Fruit fly (Drosophila melanogaster): ENCODE measurements around the gene colt.

colt gene

DNA sequence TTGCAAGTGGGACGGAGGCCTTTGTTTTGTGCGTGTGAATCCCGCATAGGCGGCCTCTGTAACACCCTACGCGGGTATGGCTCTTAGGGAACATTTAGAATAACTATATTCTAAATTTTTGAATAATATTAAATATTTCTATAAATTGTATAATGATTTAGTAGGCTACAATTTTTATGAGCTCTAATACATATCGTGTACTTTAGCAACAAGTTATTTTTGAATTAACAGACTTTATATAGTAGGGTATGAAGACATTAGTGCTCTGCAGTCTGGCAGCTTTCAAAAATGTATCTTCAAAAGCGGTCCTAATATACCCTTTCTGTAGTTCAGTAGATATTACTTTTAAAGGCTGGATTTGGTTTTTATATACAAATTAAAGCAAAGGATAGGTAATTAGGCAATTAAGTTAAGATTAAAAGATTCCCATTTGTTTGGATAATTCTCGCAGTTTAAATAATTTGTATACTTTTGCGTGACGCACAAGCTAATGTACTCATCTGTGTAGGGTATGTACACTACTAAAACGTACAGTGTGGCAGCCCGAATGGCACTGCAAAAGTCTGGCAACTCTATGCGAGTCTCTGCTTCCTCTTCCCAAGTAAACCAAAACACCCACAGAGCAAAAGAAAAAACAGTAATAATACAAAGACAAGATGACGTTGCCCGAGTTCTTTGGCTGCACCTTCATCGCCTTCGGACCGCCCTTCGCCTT lies 4.1 kb downstream of the colt start, which contains the start of the genes Snx21 and aph-1 (continued):
- TF ChIP-seq twi (tag; optimal IDR thresholded peaks at IDR 0.05), result peak; percentile 86
- no peak; the same call in 1 of the 2 replicates for TF ChIP-seq gsb (GFP tag; IDR thresholded peaks at IDR 0.05)
- TF ChIP-seq ATbp (GFP tag; optimal IDR thresholded peaks at IDR 0.05), result peak; percentile 88
- peak; percentile 92 for TF ChIP-seq CG17359 (tag; optimal IDR thresholded peaks at IDR 0.05)
- peak; percentile 59; the same call in 1 of the 2 replicates for TF ChIP-seq cas (GFP tag; IDR thresholded peaks at IDR 0.05)
- peak; percentile 85 for TF ChIP-seq CG16863 (GFP tag; optimal IDR thresholded peaks at IDR 0.05)
- peak; percentile 88 for TF ChIP-seq CG9609 (GFP tag; optimal IDR thresholded peaks at IDR 0.05)
- TF ChIP-seq Asciz (GFP tag; optimal IDR thresholded peaks at IDR 0.05), result peak; percentile 84
- TF ChIP-seq CHES-1-like (GFP tag; optimal IDR thresholded peaks at IDR 0.05), result peak; percentile 88
- peak; percentile 56 for TF ChIP-seq CG5953 (GFP tag; IDR thresholded peaks at IDR 0.05)
- TF ChIP-seq CG4282 (GFP tag; optimal IDR thresholded peaks at IDR 0.05), result peak; percentile 64
- no peak for TF ChIP-seq mld (GFP tag; IDR thresholded peaks at IDR 0.05; ENCODE audit: partially characterized antibody)
- peak; percentile 90 for TF ChIP-seq fd96Cb (tag; optimal IDR thresholded peaks at IDR 0.05)
- TF ChIP-seq CG14441 (GFP tag; IDR thresholded peaks at IDR 0.05), result peak; percentile 84
- peak; percentile 78 for TF ChIP-seq CG10462 (GFP tag; optimal IDR thresholded peaks at IDR 0.05)
- TF ChIP-seq repo (GFP tag; optimal IDR thresholded peaks at IDR 0.05), result peak; percentile 80
- TF ChIP-seq CG11504 (tag; optimal IDR thresholded peaks at IDR 0.05), result peak; percentile 93
- TF ChIP-seq ERR (GFP tag; optimal IDR thresholded peaks at IDR 0.05), result peak; percentile 70
- TF ChIP-seq tio (GFP tag; optimal IDR thresholded peaks at IDR 0.05), result peak; percentile 92
- TF ChIP-seq D19A (tag; optimal IDR thresholded peaks at IDR 0.05), result peak; percentile 100
- peak; percentile 85 for TF ChIP-seq tap (tag; optimal IDR thresholded peaks at IDR 0.05)
- TF ChIP-seq ci (GFP tag; IDR thresholded peaks at IDR 0.05), result peak; percentile 82
- TF ChIP-seq aop (GFP tag; IDR thresholded peaks at IDR 0.05), result 0 out of 2 replicates have a peak, but pooled peaks have one; percentile 18
- peak; percentile 89 for TF ChIP-seq bab2 (GFP tag; optimal IDR thresholded peaks at IDR 0.05)
- TF ChIP-seq ewg (GFP tag; optimal IDR thresholded peaks at IDR 0.05), result peak; percentile 83
- peak; percentile 89 for TF ChIP-seq sisA (GFP tag; IDR thresholded peaks at IDR 0.05)
- peak; percentile 69 for TF ChIP-seq CG2202 (tag; optimal IDR thresholded peaks at IDR 0.05)
- TF ChIP-seq odd (GFP tag; optimal IDR thresholded peaks at IDR 0.05), result peak; percentile 91
- peak; percentile 88 to 92 for TF ChIP-seq dpn (GFP tag; optimal IDR thresholded peaks at IDR 0.05)
- peak; percentile 89 for TF ChIP-seq CG9215 (GFP tag; IDR thresholded peaks at IDR 0.05)
- TF ChIP-seq CG4617 (GFP tag; optimal IDR thresholded peaks at IDR 0.05; ENCODE audit: borderline replicate concordance), result peak; percentile 77
- peak; percentile 93 for TF ChIP-seq CG3281 (GFP tag; optimal IDR thresholded peaks at IDR 0.05)
- peak; percentile 92 for TF ChIP-seq sqz (GFP tag; optimal IDR thresholded peaks at IDR 0.05)
- TF ChIP-seq CG14860 (GFP tag; IDR thresholded peaks at IDR 0.05; ENCODE audit: partially characterized antibody), result no peak
- no peak for TF ChIP-seq chinmo (GFP tag; IDR thresholded peaks at IDR 0.05; ENCODE audit: partially characterized antibody)
- TF ChIP-seq inv (GFP tag; IDR thresholded peaks at IDR 0.05; ENCODE audit: partially characterized antibody), result 0 out of 2 replicates have a peak, but pooled peaks have one; percentile 6
- peak; percentile 94 for TF ChIP-seq Gug (GFP tag; IDR thresholded peaks at IDR 0.05)
- peak; percentile 32; the same call in 1 of the 2 replicates for TF ChIP-seq crol (GFP tag; IDR thresholded peaks at IDR 0.05)
- TF ChIP-seq Atf3 (GFP tag; optimal IDR thresholded peaks at IDR 0.05), result peak; percentile 86
- peak; percentile 87 for TF ChIP-seq NFAT (GFP tag; IDR thresholded peaks at IDR 0.05)
- TF ChIP-seq B-H1 (GFP tag; IDR thresholded peaks at IDR 0.05), result peak; percentile 76
- TF ChIP-seq Doc2 (GFP tag; IDR thresholded peaks at IDR 0.05), result 0 out of 2 replicates have a peak, but pooled peaks have one; percentile 47
- TF ChIP-seq CG18599 (GFP tag; optimal IDR thresholded peaks at IDR 0.05), result peak; percentile 93
- TF ChIP-seq bowl (GFP tag; IDR thresholded peaks at IDR 0.05), result peak; percentile 33; the same call in 1 of the 2 replicates
- no peak; the same call in 1 of the 2 replicates for TF ChIP-seq dati (GFP tag; IDR thresholded peaks at IDR 0.05)
- peak; percentile 74 for TF ChIP-seq Ada2b (GFP tag; IDR thresholded peaks at IDR 0.05)
- no peak for TF ChIP-seq CG42726 (GFP tag; IDR thresholded peaks at IDR 0.05; ENCODE audit: partially characterized antibody)
- TF ChIP-seq sens-2 (GFP tag; IDR thresholded peaks at IDR 0.05), result peak; percentile 76
- peak; percentile 76 for TF ChIP-seq tup (GFP tag; optimal IDR thresholded peaks at IDR 0.05)
